Worm (Caenorhabditis elegans) whole organism, young adult: ENCODE results near the gene F09C8.1.

ENCODE experiments used
- B0261.1 ChIP-seq: sonication (generic microtip); optimal IDR thresholded peaks from 2 replicates; lab custom pipeline; 2016; ENCODE audit warnings: mild to moderate bottlenecking, missing genetic modification characterization, moderate library complexity, missing compliant biosample characterization
- B0336.3 ChIP-seq: fragments of 200-800 bp; sonication (Bioruptor generic); IDR thresholded peaks from 2 replicates; pipeline ENCODE4 v1.3.6; 2022; ENCODE audit warnings: missing genetic modification characterization, missing compliant biosample characterization
- C06A6.2 ChIP-seq: fragments of 200-800 bp; sonication (Bioruptor generic); conservative IDR thresholded peaks from 2 replicates; pipeline ENCODE4 v1.3.6; 2022; ENCODE audit warnings: missing genetic modification characterization, missing compliant biosample characterization
- D2030.7 ChIP-seq: fragments of 200-800 bp; sonication (Bioruptor generic); IDR thresholded peaks from 2 replicates; pipeline ENCODE4 v1.3.6; 2022; ENCODE audit warnings: missing genetic modification reagents, missing genetic modification characterization, missing compliant biosample characterization
- F55B11.4 ChIP-seq: sonication (generic microtip); optimal IDR thresholded peaks from 2 replicates; lab custom pipeline; 2016; ENCODE audit warnings: missing compliant biosample characterization, missing genetic modification characterization, borderline replicate concordance; ENCODE audit not compliant: insufficient read depth
- F57C9.4 ChIP-seq: sonication (generic microtip); optimal IDR thresholded peaks from 2 replicates; lab custom pipeline; 2017; ENCODE audit warnings: mild to moderate bottlenecking, missing genetic modification characterization, missing compliant biosample characterization
- K11D2.4 ChIP-seq: fragments of 200-800 bp; sonication (Bioruptor generic); IDR thresholded peaks from 2 replicates; pipeline ENCODE4 v1.3.6; 2022; ENCODE audit warnings: missing genetic modification reagents, missing genetic modification characterization, missing compliant biosample characterization
- ZK185.1 ChIP-seq: sonication (generic microtip); optimal IDR thresholded peaks from 2 replicates; lab custom pipeline; 2016; ENCODE audit warnings: mild to moderate bottlenecking, missing genetic modification characterization, missing compliant biosample characterization; ENCODE audit not compliant: poor library complexity, severe bottlenecking
- aptf-3 ChIP-seq: fragments of 200-800 bp; sonication (Bioruptor generic); IDR thresholded peaks from 2 replicates; pipeline ENCODE4 v1.3.6; 2022; ENCODE audit warnings: missing genetic modification characterization, missing compliant biosample characterization
- atf-7 ChIP-seq: sonication (generic microtip); optimal IDR thresholded peaks from 2 replicates; lab custom pipeline; 2017; ENCODE audit warnings: mild to moderate bottlenecking, missing genetic modification characterization, missing compliant biosample characterization
- attf-3 ChIP-seq: fragments of 200-800 bp; sonication (Bioruptor generic); conservative IDR thresholded peaks from 2 replicates; pipeline ENCODE4 v1.3.6; 2022; ENCODE audit warnings: missing genetic modification reagents, missing genetic modification characterization, missing compliant biosample characterization
- bed-1 ChIP-seq: fragments of 200-800 bp; sonication (Bioruptor generic); IDR thresholded peaks from 2 replicates; pipeline ENCODE4 v1.3.6; 2022; ENCODE audit warnings: missing genetic modification reagents, missing genetic modification characterization, missing compliant biosample characterization
- bed-2 ChIP-seq: fragments of 200-800 bp; sonication (Bioruptor generic); IDR thresholded peaks from 2 replicates; pipeline ENCODE4 v1.3.6; 2022; ENCODE audit warnings: missing genetic modification reagents, missing genetic modification characterization, missing compliant biosample characterization
- cebp-1 ChIP-seq, 2 experiments: fragments of 200-800 bp in 1 of 2; sonication (Bioruptor generic) in 1 of 2; sonication (generic microtip) in 1 of 2; IDR thresholded peaks in 1 of 2; optimal IDR thresholded peaks in 1 of 2; 2 replicates each; pipeline versions ENCODE4 v1.3.6 to Lab custom; 2017 to 2022; ENCODE audit warnings: missing compliant biosample characterization in 2 of 2, missing genetic modification characterization in 2 of 2, mild to moderate bottlenecking in 1 of 2, missing genetic modification reagents in 1 of 2, moderate library complexity in 1 of 2
- ceh-40 ChIP-seq: fragments of 200-800 bp; sonication (Bioruptor generic); IDR thresholded peaks from 2 replicates; pipeline ENCODE4 v1.3.6; 2022; ENCODE audit warnings: missing genetic modification characterization, missing compliant biosample characterization
- chd-7 ChIP-seq: sonication (generic microtip); optimal IDR thresholded peaks from 2 replicates; lab custom pipeline; 2016; ENCODE audit warnings: mild to moderate bottlenecking, missing genetic modification characterization, moderate library complexity, missing compliant biosample characterization
- dox-1 ChIP-seq: fragments of 200-800 bp; sonication (Bioruptor generic); IDR thresholded peaks from 2 replicates; pipeline ENCODE4 v1.3.6; 2022; ENCODE audit warnings: missing genetic modification reagents, missing genetic modification characterization, missing compliant biosample characterization
- dpff-1 ChIP-seq: sonication (generic microtip); optimal IDR thresholded peaks from 2 replicates; lab custom pipeline; 2017; ENCODE audit warnings: mild to moderate bottlenecking, missing genetic modification characterization, missing compliant biosample characterization
- dpl-1 ChIP-seq: fragments of 150-350 bp; optimal IDR thresholded peaks from 2 replicates; lab custom pipeline; 2014; ENCODE audit warnings: missing biosample characterization, missing genetic modification reagents, missing genetic modification characterization
- ets-4 ChIP-seq: fragments of 200-800 bp; sonication (Bioruptor generic); optimal IDR thresholded peaks from 2 replicates; lab custom pipeline; 2018; ENCODE audit warnings: mild to moderate bottlenecking, missing genetic modification characterization, missing compliant biosample characterization
- gei-17 ChIP-seq: fragments of 200-800 bp; sonication (Bioruptor generic); optimal IDR thresholded peaks from 2 replicates; lab custom pipeline; 2018; ENCODE audit warnings: mild to moderate bottlenecking, missing genetic modification characterization, missing compliant biosample characterization
- hlh-26 ChIP-seq: fragments of 200-800 bp; sonication (Bioruptor generic); conservative IDR thresholded peaks from 2 replicates; pipeline ENCODE4 v1.3.6; 2022; ENCODE audit warnings: missing genetic modification reagents, missing genetic modification characterization, missing compliant biosample characterization
- hrde-1 ChIP-seq: sonication (generic microtip); optimal IDR thresholded peaks from 2 replicates; lab custom pipeline; 2016; ENCODE audit warnings: missing genetic modification characterization, mild to moderate bottlenecking, missing compliant biosample characterization, moderate library complexity, missing genotype, missing genetic modification reagents, borderline replicate concordance
- lag-1 ChIP-seq: fragments of 200-800 bp; sonication (Bioruptor generic); IDR thresholded peaks from 2 replicates; pipeline ENCODE4 v1.3.6; 2022; ENCODE audit warnings: missing genetic modification reagents, missing genetic modification characterization, missing compliant biosample characterization
- let-607 ChIP-seq, 2 experiments: fragments of 200-800 bp in 1 of 2; sonication (Bioruptor generic) in 1 of 2; sonication (generic microtip) in 1 of 2; optimal IDR thresholded peaks; 2 replicates each; lab custom pipeline; 2016 to 2018; ENCODE audit warnings: mild to moderate bottlenecking in 2 of 2, missing compliant biosample characterization in 2 of 2, missing genetic modification characterization in 2 of 2, moderate library complexity in 2 of 2, missing genotype in 1 of 2
- lin-26 ChIP-seq: fragments of 200-800 bp; sonication (Bioruptor generic); IDR thresholded peaks from 2 replicates; pipeline ENCODE4 v1.3.6; 2022; ENCODE audit warnings: missing genetic modification reagents, missing genetic modification characterization, missing compliant biosample characterization
- lin-40 ChIP-seq: sonication (generic microtip); optimal IDR thresholded peaks from 2 replicates; lab custom pipeline; 2016; ENCODE audit warnings: missing genetic modification characterization, mild to moderate bottlenecking, missing compliant biosample characterization, missing genotype, missing genetic modification reagents
- lin-54 ChIP-seq: fragments of 200-800 bp; sonication (Bioruptor generic); optimal IDR thresholded peaks from 2 replicates; lab custom pipeline; 2018; ENCODE audit warnings: mild to moderate bottlenecking, missing genetic modification characterization, missing compliant biosample characterization
- lsy-27 ChIP-seq: sonication (generic microtip); optimal IDR thresholded peaks from 2 replicates; lab custom pipeline; 2017; ENCODE audit warnings: missing genetic modification characterization, mild to moderate bottlenecking, missing compliant biosample characterization, antibody characterized with exemption, missing genotype, borderline replicate concordance; ENCODE audit not compliant: insufficient read depth
- madf-10 ChIP-seq: sonication (generic microtip); optimal IDR thresholded peaks from 2 replicates; lab custom pipeline; 2016; ENCODE audit warnings: mild to moderate bottlenecking, missing genetic modification characterization, missing compliant biosample characterization
- madf-6 ChIP-seq: fragments of 200-800 bp; sonication (Bioruptor generic); IDR thresholded peaks from 2 replicates; pipeline ENCODE4 v1.3.6; 2022; ENCODE audit warnings: missing genetic modification reagents, missing genetic modification characterization, missing compliant biosample characterization
- madf-8 ChIP-seq: fragments of 200-800 bp; sonication (Bioruptor generic); conservative IDR thresholded peaks from 2 replicates; pipeline ENCODE4 v1.3.6; 2022; ENCODE audit warnings: missing genetic modification reagents, missing genetic modification characterization, missing compliant biosample characterization
- nfya-1 ChIP-seq: sonication (generic microtip); optimal IDR thresholded peaks from 2 replicates; lab custom pipeline; 2017; ENCODE audit warnings: antibody characterized with exemption, missing compliant biosample characterization, missing genetic modification characterization, borderline replicate concordance; ENCODE audit not compliant: insufficient read depth
- nhr-179 ChIP-seq: sonication (generic microtip); optimal IDR thresholded peaks from 2 replicates; lab custom pipeline; 2016; ENCODE audit warnings: mild to moderate bottlenecking, missing genetic modification characterization, missing compliant biosample characterization
- nhr-27 ChIP-seq: fragments of 200-800 bp; sonication (Bioruptor generic); optimal IDR thresholded peaks from 2 replicates; lab custom pipeline; 2018; ENCODE audit warnings: mild to moderate bottlenecking, missing genetic modification characterization, moderate library complexity, missing compliant biosample characterization
- nhr-80 ChIP-seq: sonication (generic microtip); optimal IDR thresholded peaks from 2 replicates; lab custom pipeline; 2016; ENCODE audit warnings: missing genetic modification characterization, missing compliant biosample characterization
- nhr-90 ChIP-seq: sonication (generic microtip); optimal IDR thresholded peaks from 2 replicates; lab custom pipeline; 2016; ENCODE audit warnings: missing genotype, mild to moderate bottlenecking, missing genetic modification characterization, missing compliant biosample characterization
- pbrm-1 ChIP-seq: fragments of 200-800 bp; sonication (Bioruptor generic); IDR thresholded peaks from 2 replicates; pipeline ENCODE4 v1.3.6; 2022; ENCODE audit warnings: missing genetic modification reagents, missing genetic modification characterization, missing compliant biosample characterization
- pha-4 ChIP-seq: fragments of 150-350 bp; sonication (generic microtip); optimal IDR thresholded peaks from 2 replicates; lab custom pipeline; 2014; ENCODE audit warnings: missing biosample characterization, missing genetic modification reagents, missing genetic modification characterization
- rcor-1 ChIP-seq: fragments of 200-800 bp; sonication (Bioruptor generic); IDR thresholded peaks from 2 replicates; pipeline ENCODE4 v1.3.6; 2022; ENCODE audit warnings: missing genetic modification reagents, missing genetic modification characterization, missing compliant biosample characterization
- rpc-1 ChIP-seq, 2 experiments: fragments of 150-350 bp in 1 of 2; sonication (generic microtip) in 1 of 2; optimal IDR thresholded peaks; 2 replicates each; lab custom pipeline; 2014 to 2018; ENCODE audit warnings: missing biosample characterization in 1 of 2, missing genetic modification characterization in 1 of 2, missing genetic modification reagents in 1 of 2, missing genotype in 1 of 2
- sdz-38 ChIP-seq: sonication (generic microtip); optimal IDR thresholded peaks from 2 replicates; lab custom pipeline; 2016; ENCODE audit warnings: missing genotype, missing genetic modification characterization, missing compliant biosample characterization
- sptf-2 ChIP-seq: fragments of 200-800 bp; sonication (Bioruptor generic); optimal IDR thresholded peaks from 2 replicates; lab custom pipeline; 2018; ENCODE audit warnings: mild to moderate bottlenecking, missing genetic modification characterization, missing compliant biosample characterization
- ztf-18 ChIP-seq: sonication (generic microtip); optimal IDR thresholded peaks from 2 replicates; lab custom pipeline; 2016; ENCODE audit warnings: missing genotype, mild to moderate bottlenecking, missing genetic modification characterization, missing compliant biosample characterization
- ztf-22 ChIP-seq: fragments of 200-800 bp; sonication (Bioruptor generic); optimal IDR thresholded peaks from 2 replicates; lab custom pipeline; 2018; ENCODE audit warnings: mild to moderate bottlenecking, missing genetic modification characterization, moderate library complexity, missing compliant biosample characterization
- ztf-25 ChIP-seq: fragments of 200-800 bp; sonication (Bioruptor generic); IDR thresholded peaks from 2 replicates; pipeline ENCODE4 v1.3.6; 2022; ENCODE audit warnings: missing genetic modification reagents, missing genetic modification characterization, missing compliant biosample characterization
- ztf-26 ChIP-seq: sonication (generic microtip); optimal IDR thresholded peaks from 2 replicates; lab custom pipeline; 2017; ENCODE audit warnings: missing genetic modification characterization, missing compliant biosample characterization

The F09C8.1 gene

ce11 chrX:16192574-16192973, 29.2 kb upstream of the F09C8.1 start:
- TF ChIP-seq C06A6.2 (GFP tag; lab: Robert Waterston, UW), result no peak
- no peak for TF ChIP-seq cebp-1 (GFP tag; IDR thresholded peaks at IDR 0.05; lab: Robert Waterston, UW)
- no peak for TF ChIP-seq cebp-1 (tag; optimal IDR thresholded peaks at IDR 0.05; lab: Kevin White, UChicago)
- TF ChIP-seq aptf-3 (GFP tag; lab: Robert Waterston, UW), result no peak
- peak; percentile 20 for TF ChIP-seq ZK185.1 (tag; lab: Kevin White, UChicago)
- TF ChIP-seq F55B11.4, result no peak
- TF ChIP-seq nhr-80 (tag; lab: Kevin White, UChicago), result peak; percentile 98
- no peak for TF ChIP-seq lsy-27 (tag; lab: Kevin White, UChicago)
- TF ChIP-seq chd-7, result peak; percentile 9
- no peak for TF ChIP-seq lag-1 (GFP tag; lab: Robert Waterston, UW)
- no peak for TF ChIP-seq dpff-1 (tag; lab: Kevin White, UChicago)
- TF ChIP-seq B0336.3 (GFP tag; lab: Robert Waterston, UW), result peak; percentile 35; the same call in 1 of the 2 replicates
- no peak for TF ChIP-seq ztf-25
- no peak for TF ChIP-seq rpc-1 (optimal IDR thresholded peaks at IDR 0.05; lab: Kevin White, UChicago)
- TF ChIP-seq rpc-1 (tag; optimal IDR thresholded peaks at IDR 0.05; lab: Kevin White, UChicago), result no peak
- TF ChIP-seq sptf-2 (GFP tag; lab: Kevin White, UChicago), result no peak
- no peak for TF ChIP-seq lin-26 (GFP tag; lab: Robert Waterston, UW)
- peak; percentile 57 for TF ChIP-seq nhr-90 (tag; lab: Kevin White, UChicago)
- TF ChIP-seq nfya-1 (tag; lab: Kevin White, UChicago), result no peak
- no peak for TF ChIP-seq gei-17 (GFP tag; lab: Kevin White, UChicago)
- no peak for TF ChIP-seq rcor-1 (GFP tag; lab: Robert Waterston, UW)
- peak; percentile 25 for TF ChIP-seq pha-4
- TF ChIP-seq bed-2 (GFP tag; lab: Robert Waterston, UW), result no peak
- TF ChIP-seq F57C9.4, result no peak
- no peak for TF ChIP-seq hrde-1 (tag; lab: Kevin White, UChicago)
- no peak for TF ChIP-seq madf-8
- TF ChIP-seq lin-40 (tag; lab: Kevin White, UChicago), result peak; percentile 60
- TF ChIP-seq bed-1 (GFP tag; lab: Robert Waterston, UW), result no peak
- TF ChIP-seq dox-1 (GFP tag; lab: Robert Waterston, UW), result no peak; the same call in 1 of the 2 replicates
- TF ChIP-seq attf-3 (GFP tag; lab: Robert Waterston, UW), result no peak
- no peak for TF ChIP-seq pbrm-1 (GFP tag; lab: Robert Waterston, UW)
- peak; percentile 60 for TF ChIP-seq madf-10 (tag; lab: Kevin White, UChicago)
- no peak for TF ChIP-seq D2030.7 (GFP tag; lab: Robert Waterston, UW)
- TF ChIP-seq ztf-26, result no peak
- no peak for TF ChIP-seq dpl-1
- no peak for TF ChIP-seq ceh-40
- TF ChIP-seq nhr-179, result no peak
- no peak for TF ChIP-seq lin-54 (GFP tag; lab: Kevin White, UChicago)
- TF ChIP-seq atf-7, result peak; percentile 91
- no peak for TF ChIP-seq hlh-26 (GFP tag; lab: Robert Waterston, UW)
- peak; percentile 71 for TF ChIP-seq ets-4 (GFP tag; lab: Kevin White, UChicago)
- no peak for TF ChIP-seq madf-6 (GFP tag; lab: Robert Waterston, UW)
- TF ChIP-seq ztf-18, result no peak
- no peak for TF ChIP-seq nhr-27 (tag; lab: Kevin White, UChicago)
- peak; percentile 18 to 59 for TF ChIP-seq let-607 (tag; optimal IDR thresholded peaks at IDR 0.05; lab: Kevin White, UChicago)
- TF ChIP-seq ztf-22 (GFP tag; lab: Kevin White, UChicago), result peak; percentile 82
- TF ChIP-seq K11D2.4 (GFP tag; lab: Robert Waterston, UW), result no peak
- TF ChIP-seq sdz-38 (tag; lab: Kevin White, UChicago), result no peak
- no peak for TF ChIP-seq B0261.1 (tag; lab: Kevin White, UChicago)
